Worm (Caenorhabditis elegans) whole organism, L4 larva: ENCODE results near the gene Y44A6D.7.

Experiments used
- D1046.2 ChIP-seq: fragments of 200-800 bp; sonication (Bioruptor generic); IDR thresholded peaks from 2 replicates; pipeline ENCODE4 v1.3.6; 2022; ENCODE audit warnings: missing genetic modification characterization, missing compliant biosample characterization
- F26F4.8 ChIP-seq: fragments of 200-800 bp; sonication (Bioruptor generic); conservative IDR thresholded peaks from 2 replicates; pipeline ENCODE4 v1.3.6; 2022; ENCODE audit warnings: missing genetic modification characterization, missing compliant biosample characterization
- F44E2.7 ChIP-seq: fragments of 200-800 bp; sonication (Bioruptor generic); IDR thresholded peaks from 2 replicates; pipeline ENCODE4 v2.1.2; 2022; ENCODE audit warnings: missing genetic modification characterization, missing compliant biosample characterization
- F49E8.2 ChIP-seq: sonication (generic microtip); optimal IDR thresholded peaks from 2 replicates; lab custom pipeline; 2016; ENCODE audit warnings: missing compliant biosample characterization, mild to moderate bottlenecking, missing genetic modification characterization, borderline replicate concordance
- Y48G9A.11 ChIP-seq: fragments of 200-800 bp; sonication (Bioruptor generic); IDR thresholded peaks from 2 replicates; pipeline ENCODE4 v1.3.6; 2022; ENCODE audit warnings: missing genetic modification reagents, missing genetic modification characterization, missing compliant biosample characterization
- Y5F2A.4 ChIP-seq: fragments of 200-800 bp; sonication (Bioruptor generic); optimal IDR thresholded peaks from 2 replicates; lab custom pipeline; 2018; ENCODE audit warnings: mild to moderate bottlenecking, missing genetic modification characterization, missing compliant biosample characterization
- aha-1 ChIP-seq: fragments of 150-350 bp; peaks from one replicate; lab custom pipeline; 2014; ENCODE audit warnings: missing biosample characterization, missing genetic modification characterization
- ama-1 ChIP-seq: fragments of 150-350 bp; optimal IDR thresholded peaks from 2 replicates; lab custom pipeline; 2014; ENCODE audit warnings: inconsistent platforms, mixed read lengths
- arid-1 ChIP-seq: fragments of 200-800 bp; sonication (Bioruptor generic); conservative IDR thresholded peaks from 2 replicates; pipeline ENCODE4 v1.3.6; 2022; ENCODE audit warnings: missing genetic modification reagents, missing genetic modification characterization, missing compliant biosample characterization
- ceh-20 ChIP-seq: fragments of 200-800 bp; sonication (Bioruptor generic); IDR thresholded peaks from 2 replicates; pipeline ENCODE4 v1.3.6; 2022; ENCODE audit warnings: missing genetic modification reagents, missing genetic modification characterization, missing compliant biosample characterization
- ceh-62 ChIP-seq: sonication (generic microtip); optimal IDR thresholded peaks from 2 replicates; lab custom pipeline; 2017; ENCODE audit warnings: missing biosample characterization, missing genetic modification characterization
- ces-1 ChIP-seq: fragments of 150-350 bp; sonication (generic microtip); optimal IDR thresholded peaks from 4 replicates; lab custom pipeline; 2014; ENCODE audit warnings: missing biosample characterization, missing genetic modification reagents, missing genetic modification characterization
- daf-12 ChIP-seq: fragments of 150-350 bp; optimal IDR thresholded peaks from 2 replicates; lab custom pipeline; 2014; ENCODE audit warnings: missing biosample characterization, missing genetic modification reagents, missing genetic modification characterization
- daf-16 ChIP-seq, 3 experiments: sonication (generic microtip); optimal IDR thresholded peaks; 2 replicates each; lab custom pipeline; 2016 to 2017; ENCODE audit warnings: missing genetic modification characterization in 3 of 3, missing genetic modification reagents in 3 of 3, mild to moderate bottlenecking in 2 of 3, missing compliant biosample characterization in 2 of 3, missing biosample characterization in 1 of 3, moderate library complexity in 1 of 3
- daf-8 ChIP-seq: fragments of 200-800 bp; sonication (Bioruptor generic); IDR thresholded peaks from 2 replicates; pipeline ENCODE4 v1.3.6; 2022; ENCODE audit warnings: missing genetic modification characterization, missing compliant biosample characterization
- dmd-6 ChIP-seq: fragments of 200-800 bp; sonication (Bioruptor generic); IDR thresholded peaks from 2 replicates; pipeline ENCODE4 v1.3.6; 2022; ENCODE audit warnings: missing genetic modification reagents, missing genetic modification characterization, missing compliant biosample characterization
- dmd-8 ChIP-seq: fragments of 200-800 bp; sonication (Bioruptor generic); IDR thresholded peaks from 2 replicates; pipeline ENCODE4 v1.3.6; 2022; ENCODE audit warnings: missing genetic modification characterization, missing compliant biosample characterization
- dmd-9 ChIP-seq: fragments of 200-800 bp; sonication (Bioruptor generic); IDR thresholded peaks from 2 replicates; pipeline ENCODE4 v1.3.6; 2022; ENCODE audit warnings: missing genetic modification reagents, missing genetic modification characterization, missing compliant biosample characterization
- duxl-1 ChIP-seq: sonication (generic microtip); optimal IDR thresholded peaks from 2 replicates; lab custom pipeline; 2016; ENCODE audit warnings: mild to moderate bottlenecking, missing genetic modification characterization, moderate library complexity, missing compliant biosample characterization; ENCODE audit not compliant: poor library complexity
- dve-1 ChIP-seq: sonication (generic microtip); optimal IDR thresholded peaks from 2 replicates; lab custom pipeline; 2017; ENCODE audit warnings: antibody characterized with exemption, mild to moderate bottlenecking, missing genetic modification characterization, missing compliant biosample characterization; ENCODE audit not compliant: insufficient read depth
- egl-43 ChIP-seq: fragments of 200-800 bp; sonication (Bioruptor generic); IDR thresholded peaks from 2 replicates; pipeline ENCODE4 v1.3.6; 2022; ENCODE audit warnings: missing genetic modification reagents, missing genetic modification characterization, missing compliant biosample characterization
- fos-1 ChIP-seq: fragments of 150-350 bp; optimal IDR thresholded peaks from 2 replicates; lab custom pipeline; 2014; ENCODE audit warnings: missing biosample characterization, missing genetic modification characterization
- gei-8 ChIP-seq: fragments of 200-800 bp; sonication (Bioruptor generic); optimal IDR thresholded peaks from 2 replicates; lab custom pipeline; 2018; ENCODE audit warnings: mild to moderate bottlenecking, missing genetic modification characterization, missing compliant biosample characterization
- hif-1 ChIP-seq, 2 experiments: sonication (generic microtip); optimal IDR thresholded peaks; 2 replicates each; lab custom pipeline; 2016 to 2017; ENCODE audit warnings: missing compliant biosample characterization in 2 of 2, missing genetic modification characterization in 2 of 2, missing genetic modification reagents in 2 of 2, missing genotype in 2 of 2, mild to moderate bottlenecking in 1 of 2
- hlh-30 ChIP-seq: sonication (generic microtip); optimal IDR thresholded peaks from 2 replicates; lab custom pipeline; 2017; ENCODE audit warnings: antibody characterized with exemption, mild to moderate bottlenecking, missing genetic modification characterization, missing compliant biosample characterization; ENCODE audit not compliant: insufficient read depth
- jun-1 ChIP-seq: fragments of 150-350 bp; optimal IDR thresholded peaks from 2 replicates; lab custom pipeline; 2014; ENCODE audit warnings: missing biosample characterization, missing genetic modification reagents, missing genetic modification characterization
- lin-29 ChIP-seq: fragments of 200-800 bp; sonication (Bioruptor generic); IDR thresholded peaks from 2 replicates; pipeline ENCODE4 v1.3.6; 2022; ENCODE audit warnings: missing genetic modification reagents, missing genetic modification characterization, missing compliant biosample characterization
- lin-38 ChIP-seq: fragments of 200-800 bp; sonication (Bioruptor generic); IDR thresholded peaks from 2 replicates; pipeline ENCODE4 v1.3.6; 2022; ENCODE audit warnings: missing genetic modification reagents, missing genetic modification characterization, missing compliant biosample characterization
- lin-39 ChIP-seq: fragments of 150-350 bp; optimal IDR thresholded peaks from 2 replicates; lab custom pipeline; 2014; ENCODE audit warnings: missing biosample characterization, missing genetic modification reagents, missing genetic modification characterization
- mdl-1 ChIP-seq, 2 experiments: fragments of 150-350 bp in 1 of 2; sonication (generic microtip) in 1 of 2; optimal IDR thresholded peaks; 2 replicates each; lab custom pipeline; 2014 to 2017; ENCODE audit warnings: missing biosample characterization in 2 of 2, missing genetic modification characterization in 2 of 2
- mdt-29 ChIP-seq: fragments of 200-800 bp; sonication (Bioruptor generic); IDR thresholded peaks from 2 replicates; pipeline ENCODE4 v1.3.6; 2022; ENCODE audit warnings: missing genetic modification reagents, missing genetic modification characterization, missing compliant biosample characterization
- mep-1 ChIP-seq: fragments of 150-350 bp; sonication (generic microtip); optimal IDR thresholded peaks from 3 replicates; lab custom pipeline; 2014; ENCODE audit warnings: missing biosample characterization, missing genetic modification characterization
- mxl-2 ChIP-seq: fragments of 200-800 bp; sonication (Bioruptor generic); conservative IDR thresholded peaks from 2 replicates; pipeline ENCODE4 v1.3.6; 2022; ENCODE audit warnings: missing genetic modification reagents, missing genetic modification characterization, missing compliant biosample characterization
- nhr-10 ChIP-seq: fragments of 150-350 bp; optimal IDR thresholded peaks from 2 replicates; lab custom pipeline; 2014; ENCODE audit warnings: missing biosample characterization, missing genetic modification characterization
- nhr-237 ChIP-seq: sonication (generic microtip); optimal IDR thresholded peaks from 2 replicates; lab custom pipeline; 2017; ENCODE audit warnings: missing biosample characterization, missing genetic modification characterization
- nhr-25 ChIP-seq: sonication (generic microtip); optimal IDR thresholded peaks from 2 replicates; lab custom pipeline; 2017; ENCODE audit warnings: missing genetic modification characterization, mild to moderate bottlenecking, missing compliant biosample characterization, antibody characterized with exemption, moderate library complexity, borderline replicate concordance; ENCODE audit not compliant: insufficient read depth
- nhr-41 ChIP-seq: fragments of 200-800 bp; sonication (Bioruptor generic); IDR thresholded peaks from 2 replicates; pipeline ENCODE4 v1.3.6; 2022; ENCODE audit warnings: missing genetic modification reagents, missing genetic modification characterization, missing compliant biosample characterization
- pha-4 ChIP-seq, 2 experiments: fragments of 150-350 bp in 1 of 2; fragments of 200-800 bp in 1 of 2; sonication (Bioruptor generic) in 1 of 2; IDR thresholded peaks in 1 of 2; optimal IDR thresholded peaks in 1 of 2; 2 replicates each; pipeline versions ENCODE4 v1.3.6 to Lab custom; 2014 to 2022; ENCODE audit warnings: missing genetic modification characterization in 2 of 2, missing genetic modification reagents in 2 of 2, missing biosample characterization in 1 of 2, missing compliant biosample characterization in 1 of 2
- rbr-2 ChIP-seq: sonication (generic microtip); optimal IDR thresholded peaks from 2 replicates; lab custom pipeline; 2016; ENCODE audit warnings: missing genotype, missing genetic modification characterization, missing compliant biosample characterization
- sdz-12 ChIP-seq: fragments of 200-800 bp; sonication (Bioruptor generic); optimal IDR thresholded peaks from 2 replicates; lab custom pipeline; 2018; ENCODE audit warnings: mild to moderate bottlenecking, missing genetic modification characterization, missing compliant biosample characterization
- set-16 ChIP-seq: fragments of 200-800 bp; sonication (Bioruptor generic); IDR thresholded peaks from 2 replicates; pipeline ENCODE4 v1.3.6; 2022; ENCODE audit warnings: missing genetic modification reagents, missing genetic modification characterization, missing compliant biosample characterization
- snpc-1.2 ChIP-seq: fragments of 200-800 bp; sonication (Bioruptor generic); IDR thresholded peaks from 2 replicates; pipeline ENCODE4 v1.3.6; 2022; ENCODE audit warnings: missing genetic modification reagents, missing genetic modification characterization, missing compliant biosample characterization
- snpc-4 ChIP-seq: fragments of 150-350 bp; optimal IDR thresholded peaks from 2 replicates; lab custom pipeline; 2014; ENCODE audit warnings: missing biosample characterization, missing genetic modification characterization
- spr-1 ChIP-seq: sonication (generic microtip); optimal IDR thresholded peaks from 2 replicates; lab custom pipeline; 2016; ENCODE audit warnings: mild to moderate bottlenecking, missing genetic modification characterization, missing compliant biosample characterization
- unc-39 ChIP-seq: sonication (generic microtip); optimal IDR thresholded peaks from 2 replicates; lab custom pipeline; 2017; ENCODE audit warnings: missing biosample characterization, missing genetic modification characterization
- zag-1 ChIP-seq: fragments of 150-350 bp; optimal IDR thresholded peaks from 2 replicates; lab custom pipeline; 2014; ENCODE audit warnings: missing biosample characterization, missing genetic modification characterization
- zfp-3 ChIP-seq: fragments of 200-800 bp; sonication (Bioruptor generic); conservative IDR thresholded peaks from 2 replicates; pipeline ENCODE4 v1.3.6; 2022; ENCODE audit warnings: missing genetic modification reagents, missing genetic modification characterization, missing compliant biosample characterization
- zip-2 ChIP-seq: fragments of 150-350 bp; optimal IDR thresholded peaks from 2 replicates; lab custom pipeline; 2014; ENCODE audit warnings: missing biosample characterization, missing genetic modification characterization
- ztf-7 ChIP-seq: fragments of 150-350 bp; optimal IDR thresholded peaks from 2 replicates; lab custom pipeline; 2014; ENCODE audit warnings: missing biosample characterization, missing genetic modification characterization

Gene Y44A6D.7

ce11 chrV:20830409-20830808 is 15.9 kb downstream of the Y44A6D.7 start:
- TF ChIP-seq dmd-6: peak; percentile 56; the same call in 1 of the 2 replicates
- TF ChIP-seq snpc-4 (tag; lab: Kevin White, UChicago): no peak

ce11 chrV:20831867-20832266 is 17.3 kb downstream of the Y44A6D.7 start:
- TF ChIP-seq lin-38 (GFP tag; lab: Robert Waterston, UW) (no peak), dve-1 (peak; percentile 49), arid-1 (GFP tag; lab: Robert Waterston, UW) (no peak), nhr-25 (tag; lab: Kevin White, UChicago) (no peak), mep-1 (tag; lab: Kevin White, UChicago) (peak; percentile 27), zfp-3 (no peak), aha-1 (tag; lab: Kevin White, UChicago) (no peak), dmd-8 (GFP tag; lab: Robert Waterston, UW) (no peak), Y5F2A.4 (no peak), F26F4.8 (no peak), ceh-20 (GFP tag; lab: Robert Waterston, UW) (no peak), daf-12 (tag; lab: Kevin White, UChicago) (no peak), egl-43 (no peak), Y48G9A.11 (no peak), nhr-41 (GFP tag; lab: Robert Waterston, UW) (no peak), F49E8.2 (tag; lab: Kevin White, UChicago) (no peak), unc-39 (tag; lab: Kevin White, UChicago) (no peak), rbr-2 (tag; lab: Kevin White, UChicago) (no peak), ama-1 (lab: Kevin White, UChicago) (no peak), daf-16 (GFP tag; optimal IDR thresholded peaks at IDR 0.05; lab: Kevin White, UChicago) (no peak), daf-16 (tag; optimal IDR thresholded peaks at IDR 0.05; lab: Kevin White, UChicago) (peak; percentile 79), nhr-10 (no peak), gei-8 (GFP tag; lab: Kevin White, UChicago) (no peak), daf-8 (GFP tag; lab: Robert Waterston, UW) (no peak), hlh-30 (tag; lab: Kevin White, UChicago) (peak; percentile 68), zag-1 (no peak), ceh-62 (tag; lab: Kevin White, UChicago) (no peak), snpc-4 (tag; lab: Kevin White, UChicago) (no peak), mxl-2 (GFP tag; lab: Robert Waterston, UW) (no peak), ztf-7 (tag; lab: Kevin White, UChicago) (no peak), mdt-29 (GFP tag; lab: Robert Waterston, UW) (no peak), hif-1 (tag; optimal IDR thresholded peaks at IDR 0.05; lab: Kevin White, UChicago) (no peak), ces-1 (GFP tag; lab: Kevin White, UChicago) (no peak), dmd-9 (GFP tag; lab: Robert Waterston, UW) (no peak), snpc-1.2 (GFP tag; lab: Robert Waterston, UW) (no peak), mdl-1 (tag; optimal IDR thresholded peaks at IDR 0.05; lab: Kevin White, UChicago) (peak in 1 of 2 experiments; percentile 58), sdz-12 (GFP tag; lab: Kevin White, UChicago) (no peak), nhr-237 (tag; lab: Kevin White, UChicago) (no peak), zip-2 (tag; lab: Kevin White, UChicago) (no peak), pha-4 (GFP tag; IDR thresholded peaks at IDR 0.05; lab: Robert Waterston, UW) (no peak), pha-4 (tag; optimal IDR thresholded peaks at IDR 0.05; lab: Kevin White, UChicago) (no peak), jun-1 (no peak), set-16 (GFP tag; lab: Robert Waterston, UW) (no peak), fos-1 (tag; lab: Kevin White, UChicago) (no peak), lin-29 (GFP tag; lab: Robert Waterston, UW) (no peak), lin-39 (no peak), duxl-1 (tag; lab: Kevin White, UChicago) (no peak), spr-1 (tag; lab: Kevin White, UChicago) (no peak), F44E2.7 (GFP tag; lab: Robert Waterston, UW) (no peak), D1046.2 (GFP tag; lab: Robert Waterston, UW) (no peak)
